Worm (Caenorhabditis elegans): ENCODE measurements around the gene ckb-4.
"Not testable (repeated sequence)": the region's sequence is repeated elsewhere in the genome, so short reads cannot be mapped to it uniquely, and the experiment has no call there.

The ckb-4 gene

DNA sequence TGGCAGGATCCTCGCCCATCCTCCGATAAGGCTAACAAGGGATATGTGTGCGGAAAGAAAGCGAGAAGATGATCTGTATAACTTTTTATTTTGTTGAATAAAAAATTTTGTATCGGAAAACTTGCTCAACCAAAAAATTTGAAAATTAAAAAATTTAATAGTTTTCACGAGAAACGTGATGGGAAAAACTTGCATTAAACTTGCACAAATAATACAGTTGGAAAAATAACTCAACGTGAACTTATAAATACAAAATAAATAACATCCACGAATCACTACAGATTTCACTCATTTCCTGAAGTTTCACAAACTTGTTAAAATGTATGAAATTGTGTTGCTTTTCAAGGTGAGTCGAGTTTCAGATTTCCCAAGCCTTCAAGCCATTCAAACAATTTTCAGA lies 10.2 kb downstream of the ckb-4 start, which contains the start of gene F36F12.7:
TSS of gene F36F12.7 (plus strand) at position 301 of the 400 bp plus-strand sequence.
- TF ChIP-seq hlh-30 (tag; optimal IDR thresholded peaks at IDR 0.05; ENCODE audit: insufficient read depth) (no peak), K09A11.1 (tag; optimal IDR thresholded peaks at IDR 0.05; ENCODE audit: insufficient read depth) (no peak), ahr-1 (tag; optimal IDR thresholded peaks at IDR 0.05) (no peak), ceh-9 (tag; optimal IDR thresholded peaks at IDR 0.05) (no peak), unc-3 (GFP tag; conservative IDR thresholded peaks at IDR 0.05) (no peak), unc-3 (tag; optimal IDR thresholded peaks at IDR 0.05) (no peak), lin-11 (tag; optimal IDR thresholded peaks at IDR 0.05) (no peak), pag-3 (tag; optimal IDR thresholded peaks at IDR 0.05; ENCODE audit: borderline replicate concordance) (no peak), ets-4 (tag; optimal IDR thresholded peaks at IDR 0.05) (no peak), sox-2 (GFP tag; IDR thresholded peaks at IDR 0.05) (no peak), K02D7.2 (tag; optimal IDR thresholded peaks at IDR 0.05) (no peak), fax-1 (tag; optimal IDR thresholded peaks at IDR 0.05) (no peak), T23F11.4 (GFP tag; optimal IDR thresholded peaks at IDR 0.05) (no peak), unc-86 (tag; optimal IDR thresholded peaks at IDR 0.05) (no peak), hlh-8 (tag; optimal IDR thresholded peaks at IDR 0.05) (no peak), gmeb-2 (tag; optimal IDR thresholded peaks at IDR 0.05) (no peak), madf-2 (tag; optimal IDR thresholded peaks at IDR 0.05) (no peak), ttx-3 (tag; optimal IDR thresholded peaks at IDR 0.05) (no peak)

ce11 chrV:2097653-2098052 lies 11.6 kb downstream of the ckb-4 start, which contains the start of gene clec-208:
Gene clec-208, plus strand, starts transcription at chrV:2097953.
- TF ChIP-seq npax-4 (tag; optimal IDR thresholded peaks at IDR 0.05) (no peak), ceh-48 (tag; optimal IDR thresholded peaks at IDR 0.05) (no peak), fkh-6 (tag; optimal IDR thresholded peaks at IDR 0.05) (no peak), ceh-22 (tag; optimal IDR thresholded peaks at IDR 0.05) (no peak), dve-1 (tag; optimal IDR thresholded peaks at IDR 0.05) (no peak), C38D4.7 (GFP tag; optimal IDR thresholded peaks at IDR 0.05) (no peak), hlh-6 (tag; optimal IDR thresholded peaks at IDR 0.05) (no peak), elt-4 (tag; optimal IDR thresholded peaks at IDR 0.05) (no peak), hlh-30 (tag; optimal IDR thresholded peaks at IDR 0.05; ENCODE audit: insufficient read depth) (no peak), pha-4 (tag; optimal IDR thresholded peaks at IDR 0.05) (no peak), gmeb-2 (tag; optimal IDR thresholded peaks at IDR 0.05) (no peak)

DNA sequence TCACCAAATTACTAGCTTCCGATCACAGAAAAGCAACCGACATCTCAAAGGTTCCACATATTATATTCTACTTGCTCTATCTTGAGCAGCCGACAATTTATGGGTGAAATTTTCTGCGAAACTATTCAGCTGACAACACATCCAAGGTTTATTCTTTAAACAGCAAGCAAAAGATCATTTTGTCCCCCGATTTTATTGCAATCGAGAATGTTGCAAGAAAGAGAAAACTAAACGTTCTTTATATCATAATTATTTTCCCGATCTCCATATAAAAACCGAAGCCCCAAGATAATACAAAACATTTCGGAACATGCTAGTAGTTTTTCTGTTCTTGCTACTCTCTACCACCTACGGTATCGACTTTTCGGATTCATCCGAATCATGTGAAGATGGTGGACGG lies 13.5 kb downstream of the ckb-4 start, which contains the start of gene clec-207:
TSS of gene clec-207 (plus strand) at position 301 of the 400 bp plus-strand sequence.
- TF ChIP-seq fkh-6 (tag; optimal IDR thresholded peaks at IDR 0.05) = no peak
- no peak for TF ChIP-seq madf-2 (tag; optimal IDR thresholded peaks at IDR 0.05)
- TF ChIP-seq pros-1 (tag; optimal IDR thresholded peaks at IDR 0.05) = no peak
- no peak for TF ChIP-seq ceh-48 (tag; optimal IDR thresholded peaks at IDR 0.05)
- no peak for TF ChIP-seq syd-9 (tag; optimal IDR thresholded peaks at IDR 0.05)
- TF ChIP-seq Y22D7AL.16 (tag; optimal IDR thresholded peaks at IDR 0.05) = no peak
- TF ChIP-seq ceh-22 (tag; optimal IDR thresholded peaks at IDR 0.05) = no peak
- no peak for TF ChIP-seq ceh-19 (GFP tag; optimal IDR thresholded peaks at IDR 0.05)

ce11 chrV:2095204-2095603 lies 14.0 kb downstream of the ckb-4 start, which contains the start of gene F36F12.2:
Gene F36F12.2, minus strand, starts transcription at chrV:2095304.
- TF ChIP-seq hlh-6 (tag; optimal IDR thresholded peaks at IDR 0.05) (no peak), fkh-6 (tag; optimal IDR thresholded peaks at IDR 0.05) (no peak), C38D4.7 (GFP tag; optimal IDR thresholded peaks at IDR 0.05) (no peak)

DNA sequence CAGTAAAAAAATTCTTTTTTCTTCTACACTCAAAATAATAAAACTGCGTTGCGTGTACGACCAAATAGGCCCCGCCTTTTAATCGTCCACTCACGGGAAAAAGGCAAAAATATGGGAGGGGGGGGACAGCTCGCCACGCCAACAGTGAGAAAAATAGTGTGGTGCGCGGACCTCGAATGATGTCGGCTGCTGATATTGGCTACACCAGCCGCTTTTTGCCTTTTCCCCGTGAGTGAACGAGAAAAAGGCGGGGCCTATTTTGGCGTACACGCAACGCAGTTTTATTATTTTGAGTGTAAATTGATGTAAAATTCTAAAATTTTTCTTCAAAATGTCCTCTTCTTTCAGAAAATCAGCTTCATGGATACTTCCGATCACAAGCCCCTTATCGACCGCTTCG lies 18.9 kb downstream of the ckb-4 start, which contains the start of gene ztf-28:
TSS of gene ztf-28 (plus strand) at position 349 of the 400 bp plus-strand sequence.
- TF ChIP-seq elt-2, gmeb-2, C08G9.2 (tag; optimal IDR thresholded peaks at IDR 0.05): not testable (repeated sequence)

Data from whole organism, late embryonic.